Fruit fly (Drosophila melanogaster) whole organism, embryonic: ENCODE data around the gene NijC.

Source experiments
- Atf-2 ChIP-seq: fragments of 200-800 bp; sonication (Bioruptor generic); optimal IDR thresholded peaks from 2 replicates; lab custom pipeline; 2016; ENCODE audit warnings: missing biosample characterization, missing genetic modification characterization
- CG11085 ChIP-seq: fragments of 200-800 bp; sonication (Bioruptor generic); IDR thresholded peaks from 2 replicates; pipeline ENCODE4 v1.3.6; 2022; ENCODE audit warnings: missing biosample characterization, missing genetic modification characterization
- CG12769 ChIP-seq: fragments of 200-800 bp; sonication (Bioruptor generic); optimal IDR thresholded peaks from 2 replicates; lab custom pipeline; 2019; ENCODE audit warnings: missing biosample characterization, mild to moderate bottlenecking, missing genetic modification characterization, moderate library complexity
- CG16813 ChIP-seq: fragments of 200-800 bp; sonication (Bioruptor generic); IDR thresholded peaks from 3 replicates; pipeline ENCODE4 v1.3.6; 2022; ENCODE audit warnings: missing biosample characterization, missing genetic modification characterization; ENCODE audit not compliant: partially characterized antibody
- CG17612 ChIP-seq: fragments of 200-800 bp; sonication (Bioruptor generic); IDR thresholded peaks from 2 replicates; pipeline ENCODE4 v1.3.6; 2022; ENCODE audit warnings: missing biosample characterization, missing genetic modification characterization
- CG17829 ChIP-seq: fragments of 200-800 bp; optimal IDR thresholded peaks from 2 replicates; lab custom pipeline; 2019; ENCODE audit warnings: missing biosample characterization, mild to moderate bottlenecking, missing genetic modification characterization, moderate library complexity
- CG3163 ChIP-seq: fragments of 200-800 bp; sonication (Bioruptor generic); optimal IDR thresholded peaks from 3 replicates; lab custom pipeline; 2016; ENCODE audit warnings: missing biosample characterization, missing genetic modification characterization
- CG33557 ChIP-seq: fragments of 200-800 bp; sonication (Bioruptor generic); optimal IDR thresholded peaks from 2 replicates; lab custom pipeline; 2019; ENCODE audit warnings: missing biosample characterization, mild to moderate bottlenecking, missing genetic modification characterization, moderate library complexity
- CG6791 ChIP-seq: fragments of 200-800 bp; sonication (Bioruptor generic); IDR thresholded peaks from 3 replicates; pipeline ENCODE4 v1.3.6; 2022; ENCODE audit warnings: missing biosample characterization, missing genetic modification characterization; ENCODE audit not compliant: partially characterized antibody
- CG7745 ChIP-seq: fragments of 200-800 bp; sonication (Bioruptor generic); optimal IDR thresholded peaks from 2 replicates; lab custom pipeline; 2018; ENCODE audit warnings: missing biosample characterization, mild to moderate bottlenecking, missing genetic modification characterization, moderate library complexity
- CG7839 ChIP-seq: fragments of 200-800 bp; sonication (Bioruptor generic); optimal IDR thresholded peaks from 3 replicates; lab custom pipeline; 2018; ENCODE audit warnings: missing biosample characterization, mild to moderate bottlenecking, missing genetic modification characterization, moderate library complexity
- CG8924 ChIP-seq: fragments of 200-800 bp; optimal IDR thresholded peaks from 3 replicates; lab custom pipeline; 2019; ENCODE audit warnings: missing biosample characterization, mild to moderate bottlenecking, missing genetic modification characterization, moderate library complexity
- CrebB ChIP-seq: fragments of 200-800 bp; sonication (Bioruptor generic); optimal IDR thresholded peaks from 3 replicates; lab custom pipeline; 2018; ENCODE audit warnings: missing biosample characterization, mild to moderate bottlenecking, missing genetic modification characterization
- Dad ChIP-seq: fragments of 200-800 bp; sonication (Bioruptor generic); optimal IDR thresholded peaks from 3 replicates; lab custom pipeline; 2016; ENCODE audit warnings: missing biosample characterization, missing genetic modification characterization
- Hr78 ChIP-seq, 2 experiments: fragments of 200-800 bp in 1 of 2; fragments of >200 bp in 1 of 2; sonication (Bioruptor generic) in 1 of 2; optimal IDR thresholded peaks; 2 replicates each; lab custom pipeline; 2017 to 2019; ENCODE audit warnings: missing biosample characterization in 2 of 2, missing genetic modification characterization in 2 of 2, mild to moderate bottlenecking in 1 of 2, moderate library complexity in 1 of 2
- Kr ChIP-seq: fragments of 200-800 bp; sonication (Bioruptor generic); optimal IDR thresholded peaks from 2 replicates; lab custom pipeline; 2017; ENCODE audit warnings: missing biosample characterization, mild to moderate bottlenecking, missing genetic modification characterization
- Med ChIP-seq: fragments of 200-800 bp; sonication (Bioruptor generic); peaks from one replicate; lab custom pipeline; 2016; ENCODE audit warnings: missing biosample characterization, missing genetic modification characterization, mild to moderate bottlenecking, inconsistent platforms, moderate library complexity
- Myb ChIP-seq: fragments of 200-800 bp; sonication (Bioruptor generic); optimal IDR thresholded peaks from 2 replicates; lab custom pipeline; 2016; ENCODE audit warnings: missing biosample characterization, missing genetic modification characterization
- Spps ChIP-seq: fragments of 200-800 bp; sonication (Bioruptor generic); optimal IDR thresholded peaks from 2 replicates; lab custom pipeline; 2018; ENCODE audit warnings: missing biosample characterization, mild to moderate bottlenecking, missing genetic modification characterization
- Stat92E ChIP-seq, 3 experiments: fragments of >200 bp in 2 of 3; fragments of 200-800 bp in 1 of 3; sonication (Bioruptor generic) in 1 of 3; optimal IDR thresholded peaks; 2 replicates each; lab custom pipeline; 2017 to 2019; ENCODE audit warnings: missing biosample characterization in 3 of 3, missing genetic modification characterization in 3 of 3, mild to moderate bottlenecking in 1 of 3, moderate library complexity in 1 of 3
- abd-A ChIP-seq: fragments of 200-800 bp; sonication (Bioruptor generic); optimal IDR thresholded peaks from 3 replicates; lab custom pipeline; 2019; ENCODE audit warnings: missing biosample characterization, mild to moderate bottlenecking, missing genetic modification characterization, moderate library complexity
- bsh ChIP-seq, 2 experiments: fragments of 200-800 bp; sonication (Bioruptor generic); optimal IDR thresholded peaks; 2 replicates each; lab custom pipeline; 2017 to 2018; ENCODE audit warnings: mild to moderate bottlenecking in 2 of 2, missing biosample characterization in 2 of 2, missing genetic modification characterization in 2 of 2, moderate library complexity in 1 of 2
- cg ChIP-seq: fragments of 200-800 bp; sonication (Bioruptor generic); optimal IDR thresholded peaks from 3 replicates; lab custom pipeline; 2019; ENCODE audit warnings: missing biosample characterization, mild to moderate bottlenecking, missing genetic modification characterization, moderate library complexity
- disco-r ChIP-seq: fragments of 200-800 bp; sonication (Bioruptor generic); optimal IDR thresholded peaks from 2 replicates; lab custom pipeline; 2016; ENCODE audit warnings: missing biosample characterization, missing genetic modification characterization
- fd64A ChIP-seq: fragments of 200-800 bp; sonication (Bioruptor generic); optimal IDR thresholded peaks from 3 replicates; lab custom pipeline; 2018; ENCODE audit warnings: missing biosample characterization, mild to moderate bottlenecking, missing genetic modification characterization
- ftz-f1 ChIP-seq: fragments of 200-800 bp; sonication (Bioruptor generic); optimal IDR thresholded peaks from 2 replicates; lab custom pipeline; 2016; ENCODE audit warnings: missing biosample characterization, missing genetic modification characterization
- gce ChIP-seq: fragments of 200-800 bp; sonication (Bioruptor generic); IDR thresholded peaks from 3 replicates; pipeline ENCODE4 v1.3.6; 2022; ENCODE audit warnings: missing biosample characterization, missing genetic modification characterization
- grn ChIP-seq: fragments of 200-800 bp; sonication (Bioruptor generic); optimal IDR thresholded peaks from 3 replicates; lab custom pipeline; 2017; ENCODE audit warnings: missing biosample characterization, missing genetic modification characterization
- jing ChIP-seq: fragments of 200-800 bp; sonication (Bioruptor generic); optimal IDR thresholded peaks from 2 replicates; lab custom pipeline; 2018; ENCODE audit warnings: missing biosample characterization, mild to moderate bottlenecking, missing genetic modification characterization
- mld ChIP-seq: fragments of 200-800 bp; sonication (Bioruptor generic); IDR thresholded peaks from 3 replicates; pipeline ENCODE4 v1.3.6; 2022; ENCODE audit warnings: missing biosample characterization, missing genetic modification characterization; ENCODE audit not compliant: partially characterized antibody
- oc ChIP-seq: fragments of 200-800 bp; sonication (Bioruptor generic); optimal IDR thresholded peaks from 2 replicates; lab custom pipeline; 2018; ENCODE audit warnings: missing biosample characterization, mild to moderate bottlenecking, missing genetic modification characterization, moderate library complexity
- prd ChIP-seq, 3 experiments: fragments of >200 bp in 2 of 3; fragments of 200-800 bp in 1 of 3; sonication (Bioruptor generic) in 1 of 3; optimal IDR thresholded peaks in 2 of 3; IDR thresholded peaks in 1 of 3; 2 replicates in 2 of 3; 3 replicates in 1 of 3; pipeline versions ENCODE4 v1.3.6 to Lab custom; 2017 to 2022; ENCODE audit warnings: missing biosample characterization in 1 of 3, missing genetic modification characterization in 1 of 3
- pros ChIP-seq: fragments of 200-800 bp; sonication (Bioruptor generic); optimal IDR thresholded peaks from 3 replicates; lab custom pipeline; 2019; ENCODE audit warnings: missing biosample characterization, mild to moderate bottlenecking, missing genetic modification characterization, moderate library complexity
- run ChIP-seq: fragments of 200-800 bp; sonication (Bioruptor generic); optimal IDR thresholded peaks from 3 replicates; lab custom pipeline; 2018; ENCODE audit warnings: missing biosample characterization, mild to moderate bottlenecking, missing genetic modification characterization
- sd ChIP-seq: fragments of 200-800 bp; sonication (Bioruptor generic); optimal IDR thresholded peaks from 3 replicates; lab custom pipeline; 2018; ENCODE audit warnings: missing biosample characterization, mild to moderate bottlenecking, missing genetic modification characterization, moderate library complexity
- sens ChIP-seq: fragments of 200-800 bp; sonication (Bioruptor generic); peaks from one replicate; lab custom pipeline; 2016; ENCODE audit warnings: missing biosample characterization, missing genetic modification characterization
- twi ChIP-seq: fragments of 200-800 bp; optimal IDR thresholded peaks from 2 replicates; lab custom pipeline; 2019; ENCODE audit warnings: missing biosample characterization, mild to moderate bottlenecking, missing genetic modification characterization, moderate library complexity
- zfh1 ChIP-seq: fragments of 200-800 bp; sonication (Bioruptor generic); IDR thresholded peaks from 3 replicates; pipeline ENCODE4 v1.3.6; 2022; ENCODE audit warnings: missing biosample characterization, missing genetic modification characterization

Gene NijC

dm6 chr3R:12649099-12650029, 45.6 kb upstream of the NijC start (continued):
- TF ChIP-seq CG17612 (GFP tag; lab: Robert Waterston, UW) (no peak), CG11085 (no peak), CG12769 (tag; lab: Kevin White, UChicago) (peak; percentile 30), CG7839 (tag; lab: Kevin White, UChicago) (no peak), prd (optimal IDR thresholded peaks at IDR 0.05; lab: Kevin White, UChicago) (no peak), prd (GFP tag; IDR thresholded peaks at IDR 0.05; lab: Robert Waterston, UW) (0 out of 3 replicates have a peak, but pooled peaks have one; percentile 44), cg (GFP tag; lab: Kevin White, UChicago) (peak; percentile 10), Med (GFP tag; lab: Kevin White, UChicago) (peak; percentile 40), CG17829 (tag; lab: Kevin White, UChicago) (peak; percentile 2), mld (GFP tag; lab: Robert Waterston, UW) (no peak), fd64A (GFP tag; lab: Kevin White, UChicago) (peak; percentile 51), Atf-2 (GFP tag; lab: Kevin White, UChicago) (no peak), bsh (GFP tag; optimal IDR thresholded peaks at IDR 0.05; lab: Kevin White, UChicago) (no peak), CG33557 (peak; percentile 3), CG16813 (GFP tag; lab: Robert Waterston, UW) (0 out of 3 replicates have a peak, but pooled peaks have one; percentile 14), CG6791 (GFP tag; lab: Robert Waterston, UW) (no peak), Kr (GFP tag; lab: Kevin White, UChicago) (peak; percentile 1), Hr78 (GFP tag; optimal IDR thresholded peaks at IDR 0.05; lab: Kevin White, UChicago) (peak in 1 of 2 experiments; percentile 42), disco-r (GFP tag; lab: Kevin White, UChicago) (no peak), gce (GFP tag; lab: Robert Waterston, UW) (no peak), Myb (GFP tag; lab: Kevin White, UChicago) (no peak), sd (tag; lab: Kevin White, UChicago) (peak; percentile 93), run (tag; lab: Kevin White, UChicago) (no peak), grn (GFP tag; lab: Kevin White, UChicago) (peak; percentile 27), CG8924 (tag; lab: Kevin White, UChicago) (no peak), Spps (no peak), Dad (GFP tag; lab: Kevin White, UChicago) (no peak), Stat92E (GFP tag; optimal IDR thresholded peaks at IDR 0.05; lab: Kevin White, UChicago) (peak in 1 of 3 experiments; percentile 98), zfh1 (GFP tag; lab: Robert Waterston, UW) (0 out of 3 replicates have a peak, but pooled peaks have one; percentile 15), CrebB (tag; lab: Kevin White, UChicago) (no peak), jing (no peak), CG3163 (GFP tag; lab: Kevin White, UChicago) (no peak), CG7745 (tag; lab: Kevin White, UChicago) (peak; percentile 58), abd-A (peak; percentile 90), twi (tag; lab: Kevin White, UChicago) (peak; percentile 98), pros (peak; percentile 75), sens (GFP tag; lab: Kevin White, UChicago) (peak; percentile 24), oc (tag; lab: Kevin White, UChicago) (peak; percentile 35), ftz-f1 (GFP tag; lab: Kevin White, UChicago) (no peak)
